Fruit fly (Drosophila melanogaster): ENCODE measurements around the gene aly.

Gene aly

DNA sequence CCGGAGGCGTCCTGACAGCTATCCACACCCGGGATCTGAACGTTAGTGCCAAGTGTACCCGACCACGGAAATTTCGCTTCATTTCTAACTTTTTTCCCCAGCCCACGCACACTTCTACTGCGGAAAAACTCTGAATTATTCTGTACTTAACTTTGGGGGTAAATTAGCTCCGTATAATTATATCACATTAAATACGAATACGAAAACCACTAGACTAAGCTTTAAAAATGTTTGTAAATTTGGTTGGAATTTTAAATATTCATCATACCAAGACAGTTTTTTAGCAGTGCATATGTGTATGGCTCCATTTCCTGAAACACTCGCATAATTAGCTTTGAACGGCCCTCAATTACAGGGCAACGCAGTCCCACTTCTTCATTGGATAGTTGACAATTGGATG, 12.8 kb downstream of the aly start:
- TF ChIP-seq CG6808 (GFP tag; optimal IDR thresholded peaks at IDR 0.05) (no peak), Eip78C (GFP tag) (no peak), CG8632 (GFP tag; optimal IDR thresholded peaks at IDR 0.05) (no peak), Blimp-1 (GFP tag; optimal IDR thresholded peaks at IDR 0.05) (no peak), eg (GFP tag; IDR thresholded peaks at IDR 0.05) (no peak), salr (GFP tag; optimal IDR thresholded peaks at IDR 0.05) (no peak), Sox14 (GFP tag; optimal IDR thresholded peaks at IDR 0.05) (no peak), CG6854 (GFP tag; optimal IDR thresholded peaks at IDR 0.05) (no peak), CG6163 (GFP tag; IDR thresholded peaks at IDR 0.05) (no peak), CG11294 (GFP tag; IDR thresholded peaks at IDR 0.05) (no peak), CG11902 (GFP tag; optimal IDR thresholded peaks at IDR 0.05) (no peak), CG10669 (GFP tag; optimal IDR thresholded peaks at IDR 0.05) (no peak), acj6 (GFP tag; optimal IDR thresholded peaks at IDR 0.05) (no peak), Gug (GFP tag; IDR thresholded peaks at IDR 0.05) (no peak)

- no peak for TF ChIP-seq fkh (GFP tag; optimal IDR thresholded peaks at IDR 0.05)
- 0 out of 3 replicates have a peak, but pooled peaks have one; percentile 19 for TF ChIP-seq eg (GFP tag; IDR thresholded peaks at IDR 0.05)
Measured at dm6 chr3L:3001445-3001844, 24.9 kb downstream of the aly start, which contains the start of gene FMRFaR. Gene FMRFaR (plus strand): TSS chr3L:3001716.

DNA sequence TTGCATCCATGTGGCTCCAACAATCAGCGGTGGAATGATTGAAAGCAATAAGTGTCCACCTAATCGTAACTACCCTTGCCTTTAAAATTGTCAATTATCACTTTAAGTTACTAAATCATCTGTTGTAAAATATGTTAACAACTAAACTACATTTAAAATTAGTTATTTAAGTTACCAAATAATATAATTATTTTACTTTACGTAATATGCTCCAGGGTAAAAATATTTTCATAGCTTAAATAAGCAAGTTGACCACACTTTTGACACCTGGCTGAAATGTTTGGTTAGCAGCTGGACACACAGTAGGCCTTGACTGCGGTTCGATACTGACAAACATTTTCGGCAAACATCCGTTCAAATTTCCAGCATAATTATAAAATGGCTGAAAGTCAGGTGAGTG, 31.4 kb downstream of the aly start, which contains the start of gene CG2113:
Gene CG2113 (plus strand): TSS at position 301 of the 400 bp plus-strand sequence.
- TF ChIP-seq Met (GFP tag; optimal IDR thresholded peaks at IDR 0.05) (no peak), CG6854 (GFP tag; optimal IDR thresholded peaks at IDR 0.05) (no peak), achi (GFP tag; optimal IDR thresholded peaks at IDR 0.05) (no peak), Hr38 (GFP tag; optimal IDR thresholded peaks at IDR 0.05) (no peak), CG11762 (GFP tag; optimal IDR thresholded peaks at IDR 0.05; ENCODE audit: insufficient read depth) (no peak), Eip93F (GFP tag; optimal IDR thresholded peaks at IDR 0.05) (no peak), CG11294 (GFP tag; IDR thresholded peaks at IDR 0.05) (no peak), svp (GFP tag) (no peak), lz (GFP tag; optimal IDR thresholded peaks at IDR 0.05) (no peak), salr (GFP tag; optimal IDR thresholded peaks at IDR 0.05) (no peak), net (GFP tag; optimal IDR thresholded peaks at IDR 0.05) (no peak), CG7368 (GFP tag; optimal IDR thresholded peaks at IDR 0.05) (no peak), CG8119 (GFP tag; IDR thresholded peaks at IDR 0.05) (no peak), Eip75B (GFP tag; optimal IDR thresholded peaks at IDR 0.05) (no peak)

DNA sequence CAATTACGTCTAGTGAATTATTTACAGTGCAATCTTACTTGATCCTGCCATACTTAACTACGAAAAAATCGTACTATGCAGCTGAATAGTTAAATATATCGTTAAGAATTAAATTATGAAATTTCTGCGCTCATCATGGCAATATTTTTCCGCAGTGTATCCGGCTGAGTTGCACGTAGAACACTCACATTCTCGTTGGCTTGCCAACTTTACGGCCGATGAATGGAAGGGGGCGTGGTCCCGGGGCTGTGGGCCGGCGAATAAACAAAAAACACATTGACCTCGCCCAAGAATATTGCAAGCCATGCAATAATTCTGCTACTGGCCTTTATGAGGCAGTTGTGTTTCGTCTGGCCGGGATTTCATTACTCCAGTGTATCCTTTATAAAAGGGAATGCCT, 38.6 kb downstream of the aly start:
- peak; percentile 33 for TF ChIP-seq svp (GFP tag)
- no peak for TF ChIP-seq Hr4 (GFP tag; optimal IDR thresholded peaks at IDR 0.05)

DNA sequence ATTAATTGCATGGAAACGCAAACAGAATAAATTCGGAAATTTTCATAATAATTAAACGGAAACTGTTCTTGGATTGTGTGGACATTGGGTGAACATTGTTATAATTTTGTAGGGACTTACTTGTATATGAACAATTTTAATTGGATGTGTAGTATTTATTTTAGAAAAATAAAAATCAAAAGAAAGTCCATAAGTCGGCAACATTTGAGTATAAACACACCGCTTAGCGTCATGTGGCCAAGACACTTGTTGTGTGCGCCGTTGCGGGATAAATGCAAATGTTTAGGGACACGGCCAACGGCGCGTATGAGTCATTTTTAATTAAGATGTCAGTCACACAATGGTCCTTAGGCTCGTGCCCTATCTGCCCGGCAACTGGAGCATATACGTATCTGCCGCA, 40.0 kb downstream of the aly start:
- TF ChIP-seq CG9139 (GFP tag; optimal IDR thresholded peaks at IDR 0.05) (no peak), Lpt (GFP tag; optimal IDR thresholded peaks at IDR 0.05) (no peak), CG1621 (tag; optimal IDR thresholded peaks at IDR 0.05) (no peak), CG10669 (GFP tag; optimal IDR thresholded peaks at IDR 0.05) (no peak), CG4318 (GFP tag; optimal IDR thresholded peaks at IDR 0.05) (no peak), spab (GFP tag; optimal IDR thresholded peaks at IDR 0.05) (no peak), CG6854 (GFP tag; optimal IDR thresholded peaks at IDR 0.05) (no peak), CG34406 (GFP tag; optimal IDR thresholded peaks at IDR 0.05) (no peak), fkh (GFP tag; optimal IDR thresholded peaks at IDR 0.05) (no peak), CG6808 (GFP tag; optimal IDR thresholded peaks at IDR 0.05) (no peak), Sox14 (GFP tag; optimal IDR thresholded peaks at IDR 0.05) (no peak), lz (GFP tag; optimal IDR thresholded peaks at IDR 0.05) (no peak)

dm6 chr3L:2980856-2981255, 45.5 kb downstream of the aly start, which contains the start of gene CPT2:
Gene CPT2 (plus strand): TSS chr3L:2981022.
- TF ChIP-seq Blimp-1 (GFP tag; optimal IDR thresholded peaks at IDR 0.05) (no peak), Met (GFP tag; optimal IDR thresholded peaks at IDR 0.05) (no peak), fd85E (GFP tag; optimal IDR thresholded peaks at IDR 0.05) (no peak), Eip75B (GFP tag; optimal IDR thresholded peaks at IDR 0.05) (no peak), topi (GFP tag; optimal IDR thresholded peaks at IDR 0.05) (no peak), pdm3 (GFP tag; optimal IDR thresholded peaks at IDR 0.05) (no peak), salr (GFP tag; optimal IDR thresholded peaks at IDR 0.05) (no peak), CG34406 (GFP tag; optimal IDR thresholded peaks at IDR 0.05) (no peak), svp (GFP tag) (no peak), net (GFP tag; optimal IDR thresholded peaks at IDR 0.05) (no peak), CG31627 (GFP tag; optimal IDR thresholded peaks at IDR 0.05) (no peak), Hr39 (GFP tag; optimal IDR thresholded peaks at IDR 0.05) (no peak), Hr4 (GFP tag; optimal IDR thresholded peaks at IDR 0.05) (no peak), acj6 (GFP tag; optimal IDR thresholded peaks at IDR 0.05) (no peak), CG6792 (GFP tag; optimal IDR thresholded peaks at IDR 0.05) (no peak), CG6854 (GFP tag; optimal IDR thresholded peaks at IDR 0.05) (peak; percentile 78), lz (GFP tag; optimal IDR thresholded peaks at IDR 0.05) (no peak), CG8632 (GFP tag; optimal IDR thresholded peaks at IDR 0.05) (no peak), Sox14 (GFP tag; optimal IDR thresholded peaks at IDR 0.05) (no peak), CG9139 (GFP tag; optimal IDR thresholded peaks at IDR 0.05) (peak; percentile 46), Smox (GFP tag; optimal IDR thresholded peaks at IDR 0.05) (no peak), Gug (GFP tag; IDR thresholded peaks at IDR 0.05) (no peak), CG3919 (GFP tag; optimal IDR thresholded peaks at IDR 0.05) (no peak), achi (GFP tag; optimal IDR thresholded peaks at IDR 0.05) (no peak)
